Worm (Caenorhabditis elegans) whole organism, mixed stage, embryonic: ENCODE results near the gene K03H1.11.

ENCODE experiments used
- M03D4.4 ChIP-seq: sonication (generic microtip); optimal IDR thresholded peaks from 2 replicates; lab custom pipeline; 2017; ENCODE audit warnings: mild to moderate bottlenecking, missing genetic modification characterization, missing compliant biosample characterization
- bed-3 ChIP-seq: fragments of 200-800 bp; sonication (Bioruptor generic); optimal IDR thresholded peaks from 3 replicates; lab custom pipeline; 2018; ENCODE audit warnings: mild to moderate bottlenecking, missing genetic modification characterization, moderate library complexity, missing compliant biosample characterization
- blmp-1 ChIP-seq: fragments of 150-350 bp; optimal IDR thresholded peaks from 2 replicates; lab custom pipeline; 2014; ENCODE audit warnings: missing biosample characterization, missing genetic modification characterization
- ceh-39 ChIP-seq: fragments of 150-350 bp; optimal IDR thresholded peaks from 2 replicates; lab custom pipeline; 2014; ENCODE audit warnings: missing biosample characterization, missing genetic modification characterization
- ceh-83 ChIP-seq: fragments of 200-800 bp; sonication (Bioruptor generic); optimal IDR thresholded peaks from 2 replicates; lab custom pipeline; 2018; ENCODE audit warnings: mild to moderate bottlenecking, missing genetic modification characterization, missing compliant biosample characterization
- ces-1 ChIP-seq: fragments of 150-350 bp; optimal IDR thresholded peaks from 2 replicates; lab custom pipeline; 2014; ENCODE audit warnings: missing biosample characterization, missing genetic modification reagents, missing genetic modification characterization
- cnd-1 ChIP-seq: fragments of 200-800 bp; sonication (Bioruptor generic); optimal IDR thresholded peaks from 2 replicates; lab custom pipeline; 2018; ENCODE audit warnings: mild to moderate bottlenecking, missing genetic modification characterization, missing compliant biosample characterization
- drap-1 ChIP-seq: fragments of 200-800 bp; sonication (Bioruptor generic); optimal IDR thresholded peaks from 3 replicates; lab custom pipeline; 2018; ENCODE audit warnings: mild to moderate bottlenecking, missing genetic modification characterization, missing compliant biosample characterization
- elt-1 ChIP-seq: sonication (generic microtip); optimal IDR thresholded peaks from 2 replicates; lab custom pipeline; 2017; ENCODE audit warnings: missing genetic modification characterization, mild to moderate bottlenecking, missing compliant biosample characterization, antibody characterized with exemption, moderate library complexity, borderline replicate concordance; ENCODE audit not compliant: insufficient read depth
- elt-3 ChIP-seq: fragments of 150-350 bp; optimal IDR thresholded peaks from 2 replicates; lab custom pipeline; 2014; ENCODE audit warnings: missing biosample characterization, missing genetic modification characterization
- flh-1 ChIP-seq: fragments of 200-800 bp; sonication (Bioruptor generic); optimal IDR thresholded peaks from 2 replicates; lab custom pipeline; 2018; ENCODE audit warnings: mild to moderate bottlenecking, missing genetic modification characterization, moderate library complexity, missing compliant biosample characterization
- ham-2 ChIP-seq: fragments of 200-800 bp; sonication (Bioruptor generic); optimal IDR thresholded peaks from 2 replicates; lab custom pipeline; 2018; ENCODE audit warnings: mild to moderate bottlenecking, missing genetic modification characterization, missing compliant biosample characterization
- lin-13 ChIP-seq: fragments of 150-350 bp; optimal IDR thresholded peaks from 2 replicates; lab custom pipeline; 2014; ENCODE audit warnings: missing biosample characterization, missing genetic modification characterization
- lin-32 ChIP-seq: fragments of 200-800 bp; sonication (Bioruptor generic); optimal IDR thresholded peaks from 2 replicates; lab custom pipeline; 2018; ENCODE audit warnings: mild to moderate bottlenecking, missing genetic modification characterization, missing compliant biosample characterization
- lsy-2 ChIP-seq: fragments of 150-350 bp; optimal IDR thresholded peaks from 2 replicates; lab custom pipeline; 2014; ENCODE audit warnings: missing biosample characterization, missing genetic modification characterization
- mls-2 ChIP-seq: sonication (generic microtip); optimal IDR thresholded peaks from 2 replicates; lab custom pipeline; 2016; ENCODE audit warnings: mild to moderate bottlenecking, missing genetic modification characterization, moderate library complexity, missing compliant biosample characterization
- nhr-12 ChIP-seq: fragments of 150-350 bp; optimal IDR thresholded peaks from 2 replicates; lab custom pipeline; 2014; ENCODE audit warnings: missing biosample characterization, missing genetic modification characterization
- nhr-2 ChIP-seq: fragments of 150-350 bp; optimal IDR thresholded peaks from 2 replicates; lab custom pipeline; 2014; ENCODE audit warnings: missing biosample characterization, missing genetic modification characterization
- nhr-28 ChIP-seq: fragments of 150-350 bp; optimal IDR thresholded peaks from 2 replicates; lab custom pipeline; 2014; ENCODE audit warnings: missing biosample characterization, missing genetic modification characterization
- nhr-76 ChIP-seq: sonication (generic microtip); optimal IDR thresholded peaks from 2 replicates; lab custom pipeline; 2017; ENCODE audit warnings: missing biosample characterization, missing genetic modification characterization
- pha-4 ChIP-seq: fragments of 150-350 bp; optimal IDR thresholded peaks from 2 replicates; lab custom pipeline; 2018; ENCODE audit warnings: missing biosample characterization, missing genetic modification reagents, missing genetic modification characterization
- sptf-1 ChIP-seq: sonication (generic microtip); optimal IDR thresholded peaks from 2 replicates; lab custom pipeline; 2017; ENCODE audit warnings: mild to moderate bottlenecking, missing genetic modification characterization, moderate library complexity, missing compliant biosample characterization
- tbx-8 ChIP-seq: fragments of 200-800 bp; sonication (Bioruptor generic); optimal IDR thresholded peaks from 2 replicates; lab custom pipeline; 2018; ENCODE audit warnings: mild to moderate bottlenecking, missing genetic modification characterization, moderate library complexity, missing compliant biosample characterization
- unc-120 ChIP-seq: sonication (generic microtip); optimal IDR thresholded peaks from 2 replicates; lab custom pipeline; 2017; ENCODE audit warnings: missing genetic modification characterization, missing compliant biosample characterization; ENCODE audit not compliant: poor library complexity, severe bottlenecking
- unc-39 ChIP-seq: fragments of 150-350 bp; optimal IDR thresholded peaks from 2 replicates; lab custom pipeline; 2014; ENCODE audit warnings: missing biosample characterization, missing genetic modification characterization
- unc-62 ChIP-seq: fragments of 150-350 bp; optimal IDR thresholded peaks from 2 replicates; lab custom pipeline; 2014; ENCODE audit warnings: missing biosample characterization, missing genetic modification reagents, missing genetic modification characterization
- zip-8 ChIP-seq: fragments of 150-350 bp; optimal IDR thresholded peaks from 2 replicates; lab custom pipeline; 2014; ENCODE audit warnings: missing biosample characterization, missing genetic modification characterization
- ztf-11 ChIP-seq: fragments of 150-350 bp; optimal IDR thresholded peaks from 2 replicates; lab custom pipeline; 2014; ENCODE audit warnings: missing biosample characterization, missing genetic modification characterization

The K03H1.11 gene

DNA sequence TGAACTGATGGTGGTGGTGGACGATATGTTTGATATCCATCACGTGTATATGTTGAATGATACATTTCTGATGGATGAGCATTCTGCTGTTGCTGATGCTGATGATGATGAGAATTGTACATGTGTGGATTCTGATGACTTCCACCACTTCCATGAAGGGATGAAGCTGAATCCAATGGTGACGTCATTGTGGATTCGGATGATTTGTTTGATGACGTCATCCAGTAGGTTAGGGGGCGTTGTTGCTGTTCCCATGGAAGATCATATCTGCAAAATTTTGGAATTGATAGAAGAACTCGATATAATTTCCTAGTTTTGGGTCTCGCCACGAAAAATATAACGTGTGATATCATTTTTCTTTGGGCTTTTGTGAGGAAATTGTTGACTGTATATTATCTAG is 11.7 kb upstream of the K03H1.11 start:
- TF ChIP-seq lin-13 (tag; lab: Kevin White, UChicago) (no peak), lsy-2 (tag; lab: Kevin White, UChicago) (no peak), zip-8 (peak; percentile 97)

DNA sequence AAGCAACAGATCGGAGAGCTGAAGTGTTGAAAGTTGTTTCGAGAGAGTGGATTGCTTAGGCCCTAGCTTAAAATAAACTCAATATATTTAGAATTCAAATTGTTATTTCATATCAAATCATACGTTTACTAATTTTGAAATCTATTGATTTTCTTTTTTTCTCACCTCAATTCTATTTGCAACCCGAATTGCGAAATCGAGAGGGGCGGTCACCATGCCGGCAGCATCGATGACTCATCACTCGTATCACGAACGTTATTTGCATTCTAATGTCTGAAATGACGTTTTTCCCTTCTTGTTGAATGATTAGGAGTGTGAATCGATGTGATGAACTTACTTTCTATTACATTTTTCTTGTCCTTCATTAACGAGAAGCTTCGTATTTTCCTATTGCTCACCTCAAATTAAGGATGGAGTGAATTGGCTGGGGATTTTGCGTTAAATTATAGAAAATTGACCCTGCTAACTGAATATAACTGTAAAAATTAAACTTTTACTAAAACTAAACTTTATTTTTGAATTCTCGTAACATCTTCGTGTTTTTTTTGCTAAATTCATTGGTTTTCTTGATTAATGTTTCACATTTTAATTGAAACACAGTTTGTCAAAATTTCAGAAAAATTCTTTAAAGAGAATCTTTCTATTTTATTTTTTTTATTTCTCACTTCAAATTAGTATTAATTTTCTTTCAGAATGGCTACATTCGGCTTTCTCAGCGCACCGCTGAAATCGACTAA is 5.1 kb upstream of the K03H1.11 start, which contains the start of gene alx-1:
alx-1 (plus strand) TSS at position 687 of the 737 bp plus-strand sequence.
- TF ChIP-seq sptf-1 (no peak), nhr-2 (tag; lab: Kevin White, UChicago) (no peak), ztf-11 (tag; lab: Kevin White, UChicago) (no peak), ces-1 (GFP tag; lab: Kevin White, UChicago) (no peak), tbx-8 (GFP tag; lab: Kevin White, UChicago) (no peak), flh-1 (GFP tag; lab: Kevin White, UChicago) (no peak), M03D4.4 (no peak), drap-1 (GFP tag; lab: Kevin White, UChicago) (no peak), elt-1 (tag; lab: Kevin White, UChicago) (no peak), unc-120 (tag; lab: Kevin White, UChicago) (no peak), elt-3 (tag; lab: Kevin White, UChicago) (no peak), cnd-1 (tag; lab: Kevin White, UChicago) (no peak), mls-2 (tag; lab: Kevin White, UChicago) (no peak), ceh-83 (GFP tag; lab: Kevin White, UChicago) (no peak)

DNA sequence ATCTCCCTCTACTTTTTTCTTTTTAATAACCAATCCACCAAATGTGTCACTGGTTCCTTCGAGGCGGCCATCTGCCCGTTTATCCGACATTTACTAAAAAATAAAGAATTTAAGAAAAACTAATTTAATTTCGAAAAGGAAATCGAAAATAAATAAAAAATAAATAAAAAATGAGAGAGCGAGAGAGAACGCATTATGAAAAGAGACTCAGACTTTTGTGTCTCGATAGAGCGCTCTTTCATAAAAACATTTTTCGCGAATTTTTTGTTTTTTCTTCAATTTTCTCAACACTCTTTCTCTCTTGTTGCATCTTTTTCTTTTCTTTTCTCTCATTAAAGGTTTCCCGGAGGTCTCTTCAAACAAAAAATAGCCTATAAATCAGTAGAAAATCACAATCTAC is 4.4 kb upstream of the K03H1.11 start, which contains the start of gene mog-1:
mog-1 (minus strand) TSS at position 93 of the 400 bp plus-strand sequence.
- TF ChIP-seq lsy-2 (tag; lab: Kevin White, UChicago) (peak; percentile 36), ces-1 (GFP tag; lab: Kevin White, UChicago) (peak; percentile 50), unc-62 (GFP tag; lab: Kevin White, UChicago) (no peak)

DNA sequence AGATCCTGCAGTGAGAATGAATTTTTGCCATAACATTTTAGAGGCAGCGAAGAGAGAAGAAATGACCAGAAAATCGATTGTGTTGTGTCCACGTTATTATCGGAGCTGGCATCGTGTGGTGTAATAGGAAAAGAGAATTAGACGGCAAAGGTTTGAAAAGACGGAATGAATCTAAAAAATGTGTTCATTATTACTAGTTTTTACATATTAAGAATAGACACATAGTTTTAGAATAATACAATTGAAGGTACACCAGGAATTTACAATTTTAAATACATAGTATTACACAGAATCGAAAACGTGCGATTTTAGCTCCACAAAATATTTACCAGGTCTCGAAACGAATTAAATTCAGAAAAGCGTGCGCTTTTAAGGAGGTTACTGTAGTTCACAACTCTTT is 1.5 kb downstream of the K03H1.11 start, which contains the start of gene K03H1.13:
K03H1.13 (minus strand) TSS at position 101 of the 400 bp plus-strand sequence.
- TF ChIP-seq ceh-39, result peak; percentile 21
- TF ChIP-seq bed-3, result no peak

DNA sequence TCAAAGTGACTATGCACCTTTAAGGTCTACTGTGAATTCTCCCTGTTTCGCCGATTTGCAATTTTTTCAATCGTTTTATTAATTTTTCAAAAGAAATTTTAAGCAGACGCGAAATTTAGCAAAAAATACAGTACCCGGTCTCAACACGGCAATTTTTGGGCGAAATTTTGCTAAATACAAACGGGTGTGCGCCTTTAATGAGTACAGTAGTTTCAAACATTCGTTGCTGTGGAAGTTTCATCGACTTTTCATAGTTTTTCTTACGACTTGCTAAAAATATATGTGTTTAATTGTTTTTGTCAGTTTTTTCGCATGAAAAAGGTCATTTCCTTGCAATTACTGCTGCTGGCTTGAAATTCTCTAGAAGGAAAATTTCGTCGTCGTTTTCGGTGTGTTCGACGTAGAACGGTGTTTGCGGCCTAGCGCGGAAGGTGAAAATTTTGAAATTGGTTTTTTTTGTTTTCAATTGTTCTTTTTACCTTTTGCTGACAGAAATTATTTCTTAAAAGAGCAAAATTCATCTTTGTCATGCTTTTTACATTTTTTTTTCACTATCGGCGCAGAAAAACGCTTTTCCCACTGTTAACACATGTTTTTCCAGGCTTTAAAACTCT is 4.9 kb downstream of the K03H1.11 start, which contains the start of gene K03H1.7:
K03H1.7 (plus strand) TSS at position 600 of the 614 bp plus-strand sequence.
- TF ChIP-seq lsy-2 (tag; lab: Kevin White, UChicago), result no peak
- no peak for TF ChIP-seq sptf-1
- no peak for TF ChIP-seq unc-120 (tag; lab: Kevin White, UChicago)
- no peak for TF ChIP-seq ham-2
- no peak for TF ChIP-seq ces-1 (GFP tag; lab: Kevin White, UChicago)
- no peak for TF ChIP-seq elt-1 (tag; lab: Kevin White, UChicago)
- TF ChIP-seq nhr-12 (tag; lab: Kevin White, UChicago), result no peak
- no peak for TF ChIP-seq flh-1 (GFP tag; lab: Kevin White, UChicago)
- TF ChIP-seq unc-39 (tag; lab: Kevin White, UChicago), result no peak
- TF ChIP-seq unc-62 (GFP tag; lab: Kevin White, UChicago), result no peak
- no peak for TF ChIP-seq pha-4 (tag; lab: Kevin White, UChicago)
- no peak for TF ChIP-seq lin-32
- TF ChIP-seq elt-3 (tag; lab: Kevin White, UChicago), result no peak
- no peak for TF ChIP-seq drap-1 (GFP tag; lab: Kevin White, UChicago)
- TF ChIP-seq nhr-28 (tag; lab: Kevin White, UChicago), result no peak
- TF ChIP-seq blmp-1 (tag; lab: Kevin White, UChicago), result no peak
- TF ChIP-seq, all 35 proteins: peak for 0

DNA sequence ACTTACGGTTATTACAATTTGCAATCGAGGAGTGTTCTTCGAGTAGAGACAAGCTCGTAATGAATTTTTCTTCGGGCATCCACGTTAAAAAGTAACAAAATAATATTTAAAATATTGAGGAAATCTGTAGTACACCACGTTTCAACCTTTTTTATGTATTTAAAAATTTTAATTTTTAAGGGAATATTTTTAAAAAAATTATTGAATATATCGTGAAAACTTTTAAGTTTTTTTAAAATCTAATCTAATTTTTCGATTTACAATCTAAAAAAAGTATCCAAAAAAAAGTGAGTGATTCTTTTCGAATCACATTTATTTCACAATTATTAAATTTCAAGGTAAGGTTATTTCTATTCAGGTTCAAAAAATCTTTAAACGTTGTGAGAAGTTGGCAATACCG is 7.0 kb downstream of the K03H1.11 start, which contains the start of gene gln-2:
gln-2 (minus strand) TSS at position 101 of the 400 bp plus-strand sequence.
- TF ChIP-seq ztf-11 (tag; lab: Kevin White, UChicago), result no peak
- no peak for TF ChIP-seq nhr-76
- no peak for TF ChIP-seq mls-2 (tag; lab: Kevin White, UChicago)
- no peak for TF ChIP-seq bed-3
- TF ChIP-seq nhr-2 (tag; lab: Kevin White, UChicago), result no peak
- TF ChIP-seq ceh-83 (GFP tag; lab: Kevin White, UChicago), result no peak
